Worm (Caenorhabditis elegans) whole organism, L2 larva: ENCODE data around the gene sel-9.

Experiments used
- Y55F3AM.14 ChIP-seq: fragments of 200-800 bp; sonication (Bioruptor generic); optimal IDR thresholded peaks from 2 replicates; lab custom pipeline; 2018; ENCODE audit warnings: mild to moderate bottlenecking, missing genetic modification characterization, missing compliant biosample characterization
- mdl-1 ChIP-seq, 2 experiments: fragments of 150-350 bp in 1 of 2; sonication (generic microtip) in 1 of 2; optimal IDR thresholded peaks; 2 replicates each; lab custom pipeline; 2017; ENCODE audit warnings: missing biosample characterization in 2 of 2, missing genetic modification characterization in 2 of 2
- unc-62 ChIP-seq: fragments of 150-350 bp; optimal IDR thresholded peaks from 2 replicates; lab custom pipeline; 2014; ENCODE audit warnings: missing biosample characterization, missing genetic modification reagents, missing genetic modification characterization
- ztf-4 ChIP-seq: fragments of 150-350 bp; optimal IDR thresholded peaks from 2 replicates; lab custom pipeline; 2014; ENCODE audit warnings: missing biosample characterization, missing genetic modification characterization

DNA sequence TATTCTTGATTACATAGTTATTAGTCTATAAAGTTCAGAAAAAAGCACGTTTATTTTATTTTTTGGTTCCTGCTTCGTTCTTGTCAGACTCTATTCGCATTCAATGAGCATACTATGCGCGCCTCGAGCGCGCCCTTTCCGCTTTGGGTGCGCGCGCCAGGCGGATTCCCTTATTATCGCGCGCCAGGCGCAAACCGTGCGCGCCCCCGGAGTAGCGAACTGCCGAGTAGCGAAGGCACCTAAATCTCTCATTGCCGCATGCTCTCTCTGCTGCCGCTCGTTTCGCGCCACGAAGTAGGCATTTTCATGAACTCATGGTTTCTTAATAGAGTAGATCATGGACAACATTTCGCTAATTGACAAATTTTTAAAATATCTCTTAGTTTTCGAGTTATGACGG is 24.7 kb upstream of the sel-9 start:
- TF ChIP-seq Y55F3AM.14 (GFP tag; lab: Kevin White, UChicago) (no peak), mdl-1 (tag; optimal IDR thresholded peaks at IDR 0.05; lab: Kevin White, UChicago) (no peak), ztf-4 (tag; lab: Kevin White, UChicago) (no peak), unc-62 (GFP tag; lab: Kevin White, UChicago) (no peak)
